Worm (Caenorhabditis elegans): Measurements from ENCODE around the gene pqn-15.

The pqn-15 gene

ce11 chrX:4260297-4260696, 46.5 kb downstream of the pqn-15 start, which contains the start of gene C52B9.4 (continued):
- TF ChIP-seq C34B4.2 (tag; optimal IDR thresholded peaks at IDR 0.05) (no peak), F16B12.6 (tag; optimal IDR thresholded peaks at IDR 0.05) (peak; percentile 91), nhr-47 (tag; optimal IDR thresholded peaks at IDR 0.05) (peak; percentile 59), ceh-63 (GFP tag; optimal IDR thresholded peaks at IDR 0.05) (no peak), snu-23 (GFP tag; optimal IDR thresholded peaks at IDR 0.05) (peak; percentile 63), irx-1 (tag; optimal IDR thresholded peaks at IDR 0.05) (peak; percentile 45), egl-13 (tag; optimal IDR thresholded peaks at IDR 0.05) (peak; percentile 31), unc-62 (GFP tag; optimal IDR thresholded peaks at IDR 0.05) (no peak), blmp-1 (tag; optimal IDR thresholded peaks at IDR 0.05) (no peak), dpl-1 (GFP tag; optimal IDR thresholded peaks at IDR 0.05) (peak in 2 of 3 experiments; percentile 18 to 30), efl-1 (optimal IDR thresholded peaks at IDR 0.05) (peak; percentile 29 to 32), efl-1 (GFP tag; optimal IDR thresholded peaks at IDR 0.05 in 1 of 2) (peak; percentile 1 to 90), isw-1 (GFP tag; IDR thresholded peaks at IDR 0.05) (no peak), rnt-1 (tag; optimal IDR thresholded peaks at IDR 0.05) (peak; percentile 48), nhr-77 (tag; optimal IDR thresholded peaks at IDR 0.05) (no peak), ceh-82 (tag; optimal IDR thresholded peaks at IDR 0.05) (peak in 2 of 3 experiments; percentile 14 to 35), fkh-8 (tag; optimal IDR thresholded peaks at IDR 0.05) (peak; percentile 24), unc-86 (tag; optimal IDR thresholded peaks at IDR 0.05) (peak; percentile 17), alr-1 (tag; optimal IDR thresholded peaks at IDR 0.05; ENCODE audit: borderline replicate concordance) (no peak), nhr-76 (tag; optimal IDR thresholded peaks at IDR 0.05) (no peak), skn-1 (tag; optimal IDR thresholded peaks at IDR 0.05) (peak; percentile 40), pqm-1 (tag; optimal IDR thresholded peaks at IDR 0.05) (no peak), nhr-28 (tag; optimal IDR thresholded peaks at IDR 0.05) (no peak), mab-9 (GFP tag; IDR thresholded peaks at IDR 0.05) (no peak), lin-35 (GFP tag; optimal IDR thresholded peaks at IDR 0.05) (peak in 1 of 2 experiments; percentile 58), nhr-71 (tag; optimal IDR thresholded peaks at IDR 0.05) (peak; percentile 61), ceh-90 (tag; optimal IDR thresholded peaks at IDR 0.05) (no peak), lin-13 (GFP tag; optimal IDR thresholded peaks at IDR 0.05) (no peak), mef-2 (tag; optimal IDR thresholded peaks at IDR 0.05) (no peak), xbp-1 (tag; optimal IDR thresholded peaks at IDR 0.05) (peak; percentile 64), fkh-4 (tag; optimal IDR thresholded peaks at IDR 0.05; ENCODE audit: borderline replicate concordance) (no peak), nhr-85 (tag) (peak; percentile 74), tbx-2 (tag; optimal IDR thresholded peaks at IDR 0.05) (peak; percentile 50), jun-1 (tag; optimal IDR thresholded peaks at IDR 0.05) (no peak), nhr-237 (tag; optimal IDR thresholded peaks at IDR 0.05) (no peak), nhr-20 (tag; optimal IDR thresholded peaks at IDR 0.05) (peak; percentile 49), vab-15 (tag; optimal IDR thresholded peaks at IDR 0.05) (no peak), nhr-90 (tag; optimal IDR thresholded peaks at IDR 0.05; ENCODE audit: poor library complexity) (peak; percentile 28)

DNA sequence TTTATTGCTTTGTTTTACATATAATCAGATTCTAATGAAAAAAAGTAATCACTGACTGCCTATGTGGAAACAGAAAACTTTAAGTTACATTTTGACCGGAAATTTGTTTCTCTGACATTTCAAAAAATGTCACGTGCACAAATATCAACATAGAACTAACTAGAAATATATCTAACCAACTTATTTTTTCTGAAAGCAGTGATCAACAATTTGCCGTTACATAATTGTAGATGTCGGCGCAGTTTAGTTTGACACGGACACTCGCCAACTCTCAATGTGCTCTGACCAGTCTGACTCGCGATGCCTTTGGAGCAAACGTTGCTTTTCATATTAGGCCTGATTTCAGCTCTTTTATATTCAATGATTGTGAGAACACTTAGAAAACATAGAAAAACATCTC, 50.0 kb downstream of the pqn-15 start, which contains the start of gene srv-6:
Gene srv-6, plus strand, starts transcription at position 301 of the 400 bp plus-strand sequence.
- TF ChIP-seq fkh-10 (GFP tag; optimal IDR thresholded peaks at IDR 0.05), result no peak
- no peak for TF ChIP-seq nhr-19 (GFP tag; conservative IDR thresholded peaks at IDR 0.05)
- TF ChIP-seq aha-1 (tag; optimal IDR thresholded peaks at IDR 0.05), result no peak
- no peak for TF ChIP-seq snpc-4 (tag; optimal IDR thresholded peaks at IDR 0.05)
- TF ChIP-seq efl-3 (GFP tag; optimal IDR thresholded peaks at IDR 0.05), result no peak
- no peak for TF ChIP-seq ceh-88 (GFP tag; IDR thresholded peaks at IDR 0.05)
- no peak for TF ChIP-seq fos-1 (tag; optimal IDR thresholded peaks at IDR 0.05)
- TF ChIP-seq unc-62 (GFP tag; optimal IDR thresholded peaks at IDR 0.05), result no peak
- no peak for TF ChIP-seq mdl-1 (tag; optimal IDR thresholded peaks at IDR 0.05)
- TF ChIP-seq pqm-1 (tag; optimal IDR thresholded peaks at IDR 0.05), result no peak
- TF ChIP-seq nhr-20 (tag; optimal IDR thresholded peaks at IDR 0.05), result no peak
- no peak for TF ChIP-seq hpl-2 (GFP tag; optimal IDR thresholded peaks at IDR 0.05)
- TF ChIP-seq sox-4 (tag; optimal IDR thresholded peaks at IDR 0.05), result no peak
- TF ChIP-seq nhr-12 (tag; optimal IDR thresholded peaks at IDR 0.05), result no peak

Data from whole organism, L1 larva.